Worm (Caenorhabditis elegans) whole organism, L4 larva: ENCODE measurements around the gene T16G1.5.
A peak's percentile ranks its signal among the peaks of the same experiment; 100 is the strongest.

ENCODE experiments used
- F26F4.8 ChIP-seq: fragments of 200-800 bp; sonication (Bioruptor generic); conservative IDR thresholded peaks from 2 replicates; pipeline ENCODE4 v1.3.6; 2022; ENCODE audit warnings: missing genetic modification characterization, missing compliant biosample characterization
- T26A8.4 ChIP-seq: fragments of 200-800 bp; sonication (Bioruptor generic); IDR thresholded peaks from 2 replicates; pipeline ENCODE4 v1.3.6; 2022; ENCODE audit warnings: missing genetic modification characterization, missing compliant biosample characterization
- Y48G9A.11 ChIP-seq: fragments of 200-800 bp; sonication (Bioruptor generic); IDR thresholded peaks from 2 replicates; pipeline ENCODE4 v1.3.6; 2022; ENCODE audit warnings: missing genetic modification reagents, missing genetic modification characterization, missing compliant biosample characterization
- aha-1 ChIP-seq: fragments of 150-350 bp; peaks from one replicate; lab custom pipeline; 2014; ENCODE audit warnings: missing biosample characterization, missing genetic modification characterization
- attf-4 ChIP-seq: sonication (generic microtip); optimal IDR thresholded peaks from 3 replicates; lab custom pipeline; 2017; ENCODE audit warnings: missing biosample characterization, missing genetic modification characterization
- ceh-20 ChIP-seq: fragments of 200-800 bp; sonication (Bioruptor generic); IDR thresholded peaks from 2 replicates; pipeline ENCODE4 v1.3.6; 2022; ENCODE audit warnings: missing genetic modification reagents, missing genetic modification characterization, missing compliant biosample characterization
- ceh-32 ChIP-seq: sonication (generic microtip); optimal IDR thresholded peaks from 2 replicates; lab custom pipeline; 2016; ENCODE audit warnings: mild to moderate bottlenecking, missing genetic modification characterization, missing compliant biosample characterization; ENCODE audit not compliant: poor library complexity
- ceh-62 ChIP-seq: sonication (generic microtip); optimal IDR thresholded peaks from 2 replicates; lab custom pipeline; 2017; ENCODE audit warnings: missing biosample characterization, missing genetic modification characterization
- ceh-82 ChIP-seq: sonication (generic microtip); optimal IDR thresholded peaks from 2 replicates; lab custom pipeline; 2017; ENCODE audit warnings: missing biosample characterization, missing genetic modification characterization
- cey-2 ChIP-seq: sonication (generic microtip); optimal IDR thresholded peaks from 3 replicates; lab custom pipeline; 2017; ENCODE audit warnings: missing genetic modification characterization, mild to moderate bottlenecking, missing compliant biosample characterization, antibody characterized with exemption, borderline replicate concordance; ENCODE audit not compliant: insufficient read depth
- daf-16 ChIP-seq, 3 experiments: sonication (generic microtip); optimal IDR thresholded peaks; 2 replicates each; lab custom pipeline; 2016 to 2017; ENCODE audit warnings: missing genetic modification characterization in 3 of 3, missing genetic modification reagents in 3 of 3, mild to moderate bottlenecking in 2 of 3, missing compliant biosample characterization in 2 of 3, missing biosample characterization in 1 of 3, moderate library complexity in 1 of 3
- dmd-6 ChIP-seq: fragments of 200-800 bp; sonication (Bioruptor generic); IDR thresholded peaks from 2 replicates; pipeline ENCODE4 v1.3.6; 2022; ENCODE audit warnings: missing genetic modification reagents, missing genetic modification characterization, missing compliant biosample characterization
- dmd-9 ChIP-seq: fragments of 200-800 bp; sonication (Bioruptor generic); IDR thresholded peaks from 2 replicates; pipeline ENCODE4 v1.3.6; 2022; ENCODE audit warnings: missing genetic modification reagents, missing genetic modification characterization, missing compliant biosample characterization
- dve-1 ChIP-seq: sonication (generic microtip); optimal IDR thresholded peaks from 2 replicates; lab custom pipeline; 2017; ENCODE audit warnings: antibody characterized with exemption, mild to moderate bottlenecking, missing genetic modification characterization, missing compliant biosample characterization; ENCODE audit not compliant: insufficient read depth
- hlh-11 ChIP-seq: fragments of 200-800 bp; sonication (Bioruptor generic); optimal IDR thresholded peaks from 2 replicates; lab custom pipeline; 2018; ENCODE audit warnings: mild to moderate bottlenecking, missing genetic modification characterization, missing compliant biosample characterization
- hmg-1.1 ChIP-seq: fragments of 200-800 bp; sonication (Bioruptor generic); IDR thresholded peaks from 2 replicates; pipeline ENCODE4 v1.3.6; 2022; ENCODE audit warnings: missing genetic modification reagents, missing genetic modification characterization, missing compliant biosample characterization
- lin-1 ChIP-seq: fragments of 200-800 bp; sonication (Bioruptor generic); IDR thresholded peaks from 2 replicates; pipeline ENCODE4 v1.3.6; 2022; ENCODE audit warnings: missing genetic modification reagents, missing genetic modification characterization, missing compliant biosample characterization
- lin-29 ChIP-seq: fragments of 200-800 bp; sonication (Bioruptor generic); IDR thresholded peaks from 2 replicates; pipeline ENCODE4 v1.3.6; 2022; ENCODE audit warnings: missing genetic modification reagents, missing genetic modification characterization, missing compliant biosample characterization
- madf-5 ChIP-seq, 2 experiments: fragments of 200-800 bp; sonication (Bioruptor generic); IDR thresholded peaks; 2 replicates each; pipeline ENCODE4 v1.3.6; 2022; ENCODE audit warnings: missing compliant biosample characterization in 2 of 2, missing genetic modification characterization in 2 of 2
- mdl-1 ChIP-seq, 2 experiments: fragments of 150-350 bp in 1 of 2; sonication (generic microtip) in 1 of 2; optimal IDR thresholded peaks; 2 replicates each; lab custom pipeline; 2014 to 2017; ENCODE audit warnings: missing biosample characterization in 2 of 2, missing genetic modification characterization in 2 of 2
- nhr-11 ChIP-seq: fragments of 150-350 bp; optimal IDR thresholded peaks from 2 replicates; lab custom pipeline; 2014; ENCODE audit warnings: missing biosample characterization, missing genetic modification characterization
- nhr-237 ChIP-seq: sonication (generic microtip); optimal IDR thresholded peaks from 2 replicates; lab custom pipeline; 2017; ENCODE audit warnings: missing biosample characterization, missing genetic modification characterization
- nhr-28 ChIP-seq: fragments of 150-350 bp; optimal IDR thresholded peaks from 2 replicates; lab custom pipeline; 2014; ENCODE audit warnings: missing biosample characterization, missing genetic modification characterization
- nhr-76 ChIP-seq: fragments of 150-350 bp; optimal IDR thresholded peaks from 2 replicates; lab custom pipeline; 2014; ENCODE audit warnings: missing biosample characterization, missing genetic modification characterization
- nhr-77 ChIP-seq: fragments of 150-350 bp; optimal IDR thresholded peaks from 2 replicates; lab custom pipeline; 2014; ENCODE audit warnings: missing biosample characterization, missing genetic modification characterization
- php-3 ChIP-seq: fragments of 200-800 bp; sonication (Bioruptor generic); IDR thresholded peaks from 2 replicates; pipeline ENCODE4 v1.3.6; 2022; ENCODE audit warnings: missing genetic modification reagents, missing genetic modification characterization, missing compliant biosample characterization
- pqm-1 ChIP-seq: sonication (generic microtip); optimal IDR thresholded peaks from 2 replicates; lab custom pipeline; 2017; ENCODE audit warnings: missing biosample characterization, missing genetic modification characterization
- saeg-2 ChIP-seq: fragments of 200-800 bp; sonication (Bioruptor generic); IDR thresholded peaks from 2 replicates; pipeline ENCODE4 v1.3.6; 2022; ENCODE audit warnings: missing genetic modification reagents, missing genetic modification characterization, missing compliant biosample characterization
- sdz-12 ChIP-seq: fragments of 200-800 bp; sonication (Bioruptor generic); optimal IDR thresholded peaks from 2 replicates; lab custom pipeline; 2018; ENCODE audit warnings: mild to moderate bottlenecking, missing genetic modification characterization, missing compliant biosample characterization
- snpc-4 ChIP-seq: fragments of 150-350 bp; optimal IDR thresholded peaks from 2 replicates; lab custom pipeline; 2014; ENCODE audit warnings: missing biosample characterization, missing genetic modification characterization
- unc-62 ChIP-seq, 3 experiments: fragments of 150-350 bp in 1 of 3; sonication (generic microtip); optimal IDR thresholded peaks in 2 of 3; peaks in 1 of 3; 1 replicate in 1 of 3; 2 replicates in 2 of 3; lab custom pipeline; 2014 to 2017; ENCODE audit warnings: missing biosample characterization in 3 of 3, missing genetic modification characterization in 3 of 3, missing genetic modification reagents in 3 of 3, missing genotype in 1 of 3
- zag-1 ChIP-seq: fragments of 150-350 bp; optimal IDR thresholded peaks from 2 replicates; lab custom pipeline; 2014; ENCODE audit warnings: missing biosample characterization, missing genetic modification characterization
- ztf-11 ChIP-seq: fragments of 150-350 bp; optimal IDR thresholded peaks from 2 replicates; lab custom pipeline; 2014; ENCODE audit warnings: missing biosample characterization, missing genetic modification characterization
- ztf-7 ChIP-seq: fragments of 150-350 bp; optimal IDR thresholded peaks from 2 replicates; lab custom pipeline; 2014; ENCODE audit warnings: missing biosample characterization, missing genetic modification characterization

Gene T16G1.5

DNA sequence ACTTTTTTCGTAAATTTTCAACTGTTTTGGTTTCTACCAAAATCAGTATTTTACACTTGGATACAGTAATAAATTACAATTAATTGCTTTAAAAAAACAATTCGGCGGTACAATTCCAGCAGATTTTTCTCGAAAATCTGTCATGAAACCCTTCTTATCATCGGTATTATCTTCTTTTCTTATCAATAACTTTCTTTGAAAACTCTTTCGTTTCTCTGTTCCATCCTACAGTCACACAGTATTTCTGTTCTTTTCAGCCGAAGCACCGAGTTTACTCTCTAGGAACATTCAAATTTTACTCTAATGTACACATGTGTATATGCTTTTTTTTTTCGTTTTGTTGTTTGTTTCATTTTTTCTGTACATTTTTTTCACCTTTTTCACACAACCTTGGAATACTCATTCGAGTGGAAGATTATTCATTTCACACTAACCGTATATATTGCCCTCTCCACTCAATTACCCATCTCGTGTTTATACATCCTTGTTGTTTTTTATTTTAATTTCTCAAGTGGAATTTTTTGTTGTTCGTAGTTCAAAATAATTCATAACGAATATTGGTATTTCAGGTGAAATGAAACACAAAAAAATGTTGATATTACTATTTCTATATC is 29.7 kb downstream of the T16G1.5 start, which contains the start of gene nid-1:
nid-1 (plus strand) TSS at position 564 of the 614 bp plus-strand sequence.
- TF ChIP-seq mdl-1 (tag; optimal IDR thresholded peaks at IDR 0.05; lab: Kevin White, UChicago), result no peak
- TF ChIP-seq attf-4, result no peak
- 0 out of 2 replicates have a peak, but pooled peaks have one; percentile 41 for TF ChIP-seq ceh-20
- peak; percentile 51 for TF ChIP-seq pqm-1 (tag; lab: Kevin White, UChicago)
- no peak for TF ChIP-seq T26A8.4 (GFP tag; lab: Robert Waterston, UW)
- TF ChIP-seq lin-29 (GFP tag; lab: Robert Waterston, UW), result no peak
- peak; percentile 93 for TF ChIP-seq php-3
- no peak for TF ChIP-seq ztf-11 (tag; lab: Kevin White, UChicago)
- no peak for TF ChIP-seq daf-16 (GFP tag; optimal IDR thresholded peaks at IDR 0.05; lab: Kevin White, UChicago)
- peak; percentile 96 for TF ChIP-seq daf-16 (tag; optimal IDR thresholded peaks at IDR 0.05; lab: Kevin White, UChicago)
- peak; percentile 76 for TF ChIP-seq dmd-6 (GFP tag; lab: Robert Waterston, UW)
- TF ChIP-seq sdz-12 (GFP tag; lab: Kevin White, UChicago), result no peak
- peak; percentile 16 for TF ChIP-seq nhr-77 (tag; lab: Kevin White, UChicago)
- TF ChIP-seq dve-1 (tag; lab: Kevin White, UChicago), result peak; percentile 67
- TF ChIP-seq cey-2 (tag; lab: Kevin White, UChicago), result no peak
- peak in 1 of 2 experiments; percentile 29 for TF ChIP-seq unc-62 (GFP tag; optimal IDR thresholded peaks at IDR 0.05 in 1 of 2; lab: Kevin White, UChicago)
- no peak for TF ChIP-seq unc-62 (tag; optimal IDR thresholded peaks at IDR 0.05; lab: Kevin White, UChicago)
- TF ChIP-seq hlh-11 (tag; lab: Kevin White, UChicago), result peak; percentile 64
- no peak for TF ChIP-seq nhr-11 (tag; lab: Kevin White, UChicago)
- peak; percentile 51 for TF ChIP-seq nhr-28 (tag; lab: Kevin White, UChicago)
- TF ChIP-seq lin-1 (GFP tag; lab: Robert Waterston, UW), result no peak

DNA sequence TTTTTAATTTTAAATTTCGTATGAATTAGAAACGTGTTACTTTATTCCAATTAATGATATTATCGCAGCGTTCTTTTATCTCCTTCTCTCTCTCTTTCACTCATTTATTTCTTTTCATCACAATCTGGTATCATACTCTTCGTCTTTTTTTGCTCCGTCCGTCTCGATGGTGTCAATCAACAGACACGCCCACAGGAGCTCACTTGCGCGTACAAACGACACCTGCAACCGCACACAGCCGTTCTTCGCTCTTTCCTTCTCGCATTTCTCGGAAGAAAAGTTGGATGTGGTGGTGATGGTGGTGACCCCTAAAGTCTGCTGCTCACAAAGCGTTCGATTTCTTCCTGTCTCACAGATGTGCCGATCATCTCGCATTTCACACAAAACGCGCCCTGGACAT is 30.7 kb downstream of the T16G1.5 start:
- TF ChIP-seq hlh-11 (tag; lab: Kevin White, UChicago) (peak; percentile 53), madf-5 (GFP tag; IDR thresholded peaks at IDR 0.05; lab: Robert Waterston, UW) (no peak), F26F4.8 (GFP tag; lab: Robert Waterston, UW) (no peak), ztf-7 (tag; lab: Kevin White, UChicago) (no peak), unc-62 (GFP tag; optimal IDR thresholded peaks at IDR 0.05 in 1 of 2; lab: Kevin White, UChicago) (no peak), unc-62 (tag; optimal IDR thresholded peaks at IDR 0.05; lab: Kevin White, UChicago) (no peak), nhr-76 (tag; lab: Kevin White, UChicago) (no peak), ceh-32 (tag; lab: Kevin White, UChicago) (no peak), pqm-1 (tag; lab: Kevin White, UChicago) (no peak), ceh-62 (tag; lab: Kevin White, UChicago) (no peak), dmd-6 (GFP tag; lab: Robert Waterston, UW) (peak; percentile 80), dve-1 (tag; lab: Kevin White, UChicago) (peak; percentile 6), hmg-1.1 (0 out of 2 replicates have a peak, but pooled peaks have one; percentile 19), Y48G9A.11 (GFP tag; lab: Robert Waterston, UW) (no peak), dmd-9 (GFP tag; lab: Robert Waterston, UW) (no peak), aha-1 (tag; lab: Kevin White, UChicago) (peak; percentile 65), saeg-2 (GFP tag; lab: Robert Waterston, UW) (peak; percentile 70; the same call in 1 of the 2 replicates), php-3 (no peak), ceh-82 (tag; lab: Kevin White, UChicago) (no peak)
- TF ChIP-seq, all 104 proteins: peak for 6

DNA sequence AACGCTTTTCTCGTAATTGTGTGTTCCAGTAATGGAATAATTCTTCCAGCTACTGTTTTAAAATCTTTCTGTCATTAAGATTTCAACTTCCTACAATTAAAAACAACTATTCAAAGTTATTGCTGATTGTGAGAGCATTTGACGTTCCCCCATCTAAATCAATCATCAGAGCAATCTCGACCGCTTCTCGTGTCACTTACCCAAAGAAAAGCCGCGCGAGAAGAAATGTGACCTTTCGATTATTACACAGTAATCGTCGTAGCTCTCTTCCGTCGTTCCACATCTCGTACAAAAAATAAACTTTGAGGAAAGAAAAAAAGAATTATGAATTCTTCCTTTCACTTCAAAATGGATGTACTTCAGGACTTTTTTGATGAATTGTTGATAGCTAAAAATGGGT is 31.9 kb downstream of the T16G1.5 start:
- no peak for TF ChIP-seq nhr-11 (tag; lab: Kevin White, UChicago)
- TF ChIP-seq snpc-4, result no peak
- no peak for TF ChIP-seq hlh-11 (tag; lab: Kevin White, UChicago)
- no peak for TF ChIP-seq nhr-237 (tag; lab: Kevin White, UChicago)
- no peak for TF ChIP-seq zag-1 (tag; lab: Kevin White, UChicago)
- TF ChIP-seq dmd-9 (GFP tag; lab: Robert Waterston, UW), result no peak
- TF ChIP-seq, all 104 proteins: peak for 0
